Worm (Caenorhabditis elegans) whole organism, early embryonic: ENCODE results near the gene cutl-17.

Experiments
- ama-1 ChIP-seq: fragments of 150-350 bp; optimal IDR thresholded peaks from 2 replicates; lab custom pipeline; 2014
- flt-1 ChIP-seq: fragments of 200-800 bp; sonication (Bioruptor generic); IDR thresholded peaks from 2 replicates; pipeline ENCODE4 v1.3.6; 2022; ENCODE audit warnings: missing genetic modification characterization, missing compliant biosample characterization
- hmbx-1 ChIP-seq: sonication (generic microtip); optimal IDR thresholded peaks from 2 replicates; lab custom pipeline; 2016; ENCODE audit warnings: mild to moderate bottlenecking, missing genetic modification characterization, missing compliant biosample characterization
- hmg-4 ChIP-seq: fragments of 200-800 bp; sonication (Bioruptor generic); optimal IDR thresholded peaks from 2 replicates; lab custom pipeline; 2018; ENCODE audit warnings: mild to moderate bottlenecking, missing genetic modification characterization, missing compliant biosample characterization
- pes-1 ChIP-seq: fragments of 200-800 bp; sonication (Bioruptor generic); IDR thresholded peaks from 2 replicates; pipeline ENCODE4 v1.3.6; 2022; ENCODE audit warnings: missing genetic modification reagents, missing genetic modification characterization, missing compliant biosample characterization
- tbx-37 ChIP-seq: fragments of 200-800 bp; sonication (Bioruptor generic); conservative IDR thresholded peaks from 2 replicates; pipeline ENCODE4 v1.3.6; 2022; ENCODE audit warnings: missing genetic modification reagents, missing genetic modification characterization, missing compliant biosample characterization

ce11 chrIV:9480936-9481335 lies 23.6 kb upstream of the cutl-17 start, which contains the start of gene cng-3:
- TF ChIP-seq tbx-37 (GFP tag; lab: Robert Waterston, UW) (no peak), flt-1 (no peak), hmg-4 (GFP tag; lab: Kevin White, UChicago) (no peak), pes-1 (no peak), ama-1 (lab: Kevin White, UChicago) (no peak), hmbx-1 (tag; lab: Kevin White, UChicago) (no peak)
